Worm (Caenorhabditis elegans) whole organism, L4 larva: ENCODE results near the gene C54D10.4.

ENCODE experiments used
- D1046.2 ChIP-seq: fragments of 200-800 bp; sonication (Bioruptor generic); IDR thresholded peaks from 2 replicates; pipeline ENCODE4 v1.3.6; 2022; ENCODE audit warnings: missing genetic modification characterization, missing compliant biosample characterization
- F37D6.2 ChIP-seq: sonication (generic microtip); optimal IDR thresholded peaks from 2 replicates; lab custom pipeline; 2016; ENCODE audit warnings: mild to moderate bottlenecking, missing genetic modification characterization, missing compliant biosample characterization
- F49E8.2 ChIP-seq: sonication (generic microtip); optimal IDR thresholded peaks from 2 replicates; lab custom pipeline; 2016; ENCODE audit warnings: missing compliant biosample characterization, mild to moderate bottlenecking, missing genetic modification characterization, borderline replicate concordance
- Y48G9A.11 ChIP-seq: fragments of 200-800 bp; sonication (Bioruptor generic); IDR thresholded peaks from 2 replicates; pipeline ENCODE4 v1.3.6; 2022; ENCODE audit warnings: missing genetic modification reagents, missing genetic modification characterization, missing compliant biosample characterization
- ZK337.2 ChIP-seq: fragments of 200-800 bp; sonication (Bioruptor generic); IDR thresholded peaks from 2 replicates; pipeline ENCODE4 v1.3.6; 2022; ENCODE audit warnings: missing genetic modification reagents, missing genetic modification characterization, missing compliant biosample characterization
- arid-1 ChIP-seq: fragments of 200-800 bp; sonication (Bioruptor generic); conservative IDR thresholded peaks from 2 replicates; pipeline ENCODE4 v1.3.6; 2022; ENCODE audit warnings: missing genetic modification reagents, missing genetic modification characterization, missing compliant biosample characterization
- ceh-44 ChIP-seq: fragments of 200-800 bp; sonication (Bioruptor generic); IDR thresholded peaks from 2 replicates; pipeline ENCODE4 v1.3.6; 2022; ENCODE audit warnings: missing genetic modification reagents, missing genetic modification characterization, missing compliant biosample characterization
- cey-2 ChIP-seq: sonication (generic microtip); optimal IDR thresholded peaks from 3 replicates; lab custom pipeline; 2017; ENCODE audit warnings: missing genetic modification characterization, mild to moderate bottlenecking, missing compliant biosample characterization, antibody characterized with exemption, borderline replicate concordance; ENCODE audit not compliant: insufficient read depth
- ctbp-1 ChIP-seq: fragments of 200-800 bp; sonication (Bioruptor generic); IDR thresholded peaks from 2 replicates; pipeline ENCODE4 v1.3.6; 2022; ENCODE audit warnings: missing genetic modification reagents, missing genetic modification characterization, missing compliant biosample characterization
- daf-16 ChIP-seq, 3 experiments: sonication (generic microtip); optimal IDR thresholded peaks; 2 replicates each; lab custom pipeline; 2016 to 2017; ENCODE audit warnings: missing genetic modification characterization in 3 of 3, missing genetic modification reagents in 3 of 3, mild to moderate bottlenecking in 2 of 3, missing compliant biosample characterization in 2 of 3, missing biosample characterization in 1 of 3, moderate library complexity in 1 of 3
- daf-8 ChIP-seq: fragments of 200-800 bp; sonication (Bioruptor generic); IDR thresholded peaks from 2 replicates; pipeline ENCODE4 v1.3.6; 2022; ENCODE audit warnings: missing genetic modification characterization, missing compliant biosample characterization
- dmd-6 ChIP-seq: fragments of 200-800 bp; sonication (Bioruptor generic); IDR thresholded peaks from 2 replicates; pipeline ENCODE4 v1.3.6; 2022; ENCODE audit warnings: missing genetic modification reagents, missing genetic modification characterization, missing compliant biosample characterization
- egl-27 ChIP-seq: sonication (generic microtip); optimal IDR thresholded peaks from 3 replicates; lab custom pipeline; 2017; ENCODE audit warnings: missing biosample characterization, missing genetic modification reagents, missing genetic modification characterization
- fos-1 ChIP-seq: fragments of 150-350 bp; optimal IDR thresholded peaks from 2 replicates; lab custom pipeline; 2014; ENCODE audit warnings: missing biosample characterization, missing genetic modification characterization
- gei-8 ChIP-seq: fragments of 200-800 bp; sonication (Bioruptor generic); optimal IDR thresholded peaks from 2 replicates; lab custom pipeline; 2018; ENCODE audit warnings: mild to moderate bottlenecking, missing genetic modification characterization, missing compliant biosample characterization
- hlh-11 ChIP-seq: fragments of 200-800 bp; sonication (Bioruptor generic); optimal IDR thresholded peaks from 2 replicates; lab custom pipeline; 2018; ENCODE audit warnings: mild to moderate bottlenecking, missing genetic modification characterization, missing compliant biosample characterization
- hmg-1.1 ChIP-seq: fragments of 200-800 bp; sonication (Bioruptor generic); IDR thresholded peaks from 2 replicates; pipeline ENCODE4 v1.3.6; 2022; ENCODE audit warnings: missing genetic modification reagents, missing genetic modification characterization, missing compliant biosample characterization
- lin-1 ChIP-seq: fragments of 200-800 bp; sonication (Bioruptor generic); IDR thresholded peaks from 2 replicates; pipeline ENCODE4 v1.3.6; 2022; ENCODE audit warnings: missing genetic modification reagents, missing genetic modification characterization, missing compliant biosample characterization
- mes-2 ChIP-seq: sonication (generic microtip); optimal IDR thresholded peaks from 2 replicates; lab custom pipeline; 2016; ENCODE audit warnings: missing genotype, mild to moderate bottlenecking, missing genetic modification characterization, missing compliant biosample characterization; ENCODE audit not compliant: poor library complexity, severe bottlenecking
- nhr-102 ChIP-seq: sonication (generic microtip); optimal IDR thresholded peaks from 2 replicates; lab custom pipeline; 2016; ENCODE audit warnings: mild to moderate bottlenecking, missing genetic modification characterization, moderate library complexity, missing compliant biosample characterization
- nhr-11 ChIP-seq: fragments of 150-350 bp; optimal IDR thresholded peaks from 2 replicates; lab custom pipeline; 2014; ENCODE audit warnings: missing biosample characterization, missing genetic modification characterization
- nhr-111 ChIP-seq: fragments of 200-800 bp; sonication (Bioruptor generic); optimal IDR thresholded peaks from 2 replicates; lab custom pipeline; 2018; ENCODE audit warnings: mild to moderate bottlenecking, missing genetic modification characterization, missing compliant biosample characterization
- nhr-48 ChIP-seq: sonication (generic microtip); optimal IDR thresholded peaks from 2 replicates; lab custom pipeline; 2016; ENCODE audit warnings: mild to moderate bottlenecking, missing genetic modification characterization, missing compliant biosample characterization
- nhr-77 ChIP-seq: fragments of 150-350 bp; optimal IDR thresholded peaks from 2 replicates; lab custom pipeline; 2014; ENCODE audit warnings: missing biosample characterization, missing genetic modification characterization
- pha-4 ChIP-seq, 2 experiments: fragments of 150-350 bp in 1 of 2; fragments of 200-800 bp in 1 of 2; sonication (Bioruptor generic) in 1 of 2; IDR thresholded peaks in 1 of 2; optimal IDR thresholded peaks in 1 of 2; 2 replicates each; pipeline versions ENCODE4 v1.3.6 to Lab custom; 2014 to 2022; ENCODE audit warnings: missing genetic modification characterization in 2 of 2, missing genetic modification reagents in 2 of 2, missing biosample characterization in 1 of 2, missing compliant biosample characterization in 1 of 2
- php-3 ChIP-seq: fragments of 200-800 bp; sonication (Bioruptor generic); IDR thresholded peaks from 2 replicates; pipeline ENCODE4 v1.3.6; 2022; ENCODE audit warnings: missing genetic modification reagents, missing genetic modification characterization, missing compliant biosample characterization
- pqm-1 ChIP-seq: sonication (generic microtip); optimal IDR thresholded peaks from 2 replicates; lab custom pipeline; 2017; ENCODE audit warnings: missing biosample characterization, missing genetic modification characterization
- rbr-2 ChIP-seq: sonication (generic microtip); optimal IDR thresholded peaks from 2 replicates; lab custom pipeline; 2016; ENCODE audit warnings: missing genotype, missing genetic modification characterization, missing compliant biosample characterization
- saeg-2 ChIP-seq: fragments of 200-800 bp; sonication (Bioruptor generic); IDR thresholded peaks from 2 replicates; pipeline ENCODE4 v1.3.6; 2022; ENCODE audit warnings: missing genetic modification reagents, missing genetic modification characterization, missing compliant biosample characterization
- set-16 ChIP-seq: fragments of 200-800 bp; sonication (Bioruptor generic); IDR thresholded peaks from 2 replicates; pipeline ENCODE4 v1.3.6; 2022; ENCODE audit warnings: missing genetic modification reagents, missing genetic modification characterization, missing compliant biosample characterization
- spr-3 ChIP-seq: fragments of 200-800 bp; sonication (Bioruptor generic); optimal IDR thresholded peaks from 2 replicates; lab custom pipeline; 2018; ENCODE audit warnings: mild to moderate bottlenecking, missing genetic modification characterization, missing compliant biosample characterization
- tag-97 ChIP-seq: fragments of 200-800 bp; sonication (Bioruptor generic); IDR thresholded peaks from 2 replicates; pipeline ENCODE4 v1.3.6; 2022; ENCODE audit warnings: missing genetic modification characterization, missing compliant biosample characterization
- tra-1 ChIP-seq: fragments of 200-800 bp; sonication (Bioruptor generic); IDR thresholded peaks from 2 replicates; pipeline ENCODE4 v1.3.6; 2022; ENCODE audit warnings: missing genetic modification reagents, missing genetic modification characterization, missing compliant biosample characterization
- unc-130 ChIP-seq: sonication (generic microtip); optimal IDR thresholded peaks from 2 replicates; lab custom pipeline; 2016; ENCODE audit warnings: missing genetic modification reagents, missing genetic modification characterization, missing compliant biosample characterization
- unc-62 ChIP-seq, 3 experiments: fragments of 150-350 bp in 1 of 3; sonication (generic microtip); optimal IDR thresholded peaks in 2 of 3; peaks in 1 of 3; 1 replicate in 1 of 3; 2 replicates in 2 of 3; lab custom pipeline; 2014 to 2017; ENCODE audit warnings: missing biosample characterization in 3 of 3, missing genetic modification characterization in 3 of 3, missing genetic modification reagents in 3 of 3, missing genotype in 1 of 3
- vab-7 ChIP-seq: fragments of 200-800 bp; sonication (Bioruptor generic); IDR thresholded peaks from 2 replicates; pipeline ENCODE4 v1.3.6; 2022; ENCODE audit warnings: missing genetic modification reagents, missing genetic modification characterization, missing compliant biosample characterization
- zfp-2 ChIP-seq: sonication (generic microtip); optimal IDR thresholded peaks from 2 replicates; lab custom pipeline; 2016; ENCODE audit warnings: mild to moderate bottlenecking, missing genetic modification characterization, missing compliant biosample characterization
- zfp-3 ChIP-seq: fragments of 200-800 bp; sonication (Bioruptor generic); conservative IDR thresholded peaks from 2 replicates; pipeline ENCODE4 v1.3.6; 2022; ENCODE audit warnings: missing genetic modification reagents, missing genetic modification characterization, missing compliant biosample characterization
- zip-11 ChIP-seq: fragments of 200-800 bp; sonication (Bioruptor generic); IDR thresholded peaks from 2 replicates; pipeline ENCODE4 v1.3.6; 2022; ENCODE audit warnings: missing genetic modification characterization, missing compliant biosample characterization
- zip-2 ChIP-seq: fragments of 150-350 bp; optimal IDR thresholded peaks from 2 replicates; lab custom pipeline; 2014; ENCODE audit warnings: missing biosample characterization, missing genetic modification characterization
- ztf-7 ChIP-seq: fragments of 150-350 bp; optimal IDR thresholded peaks from 2 replicates; lab custom pipeline; 2014; ENCODE audit warnings: missing biosample characterization, missing genetic modification characterization

The C54D10.4 gene

DNA sequence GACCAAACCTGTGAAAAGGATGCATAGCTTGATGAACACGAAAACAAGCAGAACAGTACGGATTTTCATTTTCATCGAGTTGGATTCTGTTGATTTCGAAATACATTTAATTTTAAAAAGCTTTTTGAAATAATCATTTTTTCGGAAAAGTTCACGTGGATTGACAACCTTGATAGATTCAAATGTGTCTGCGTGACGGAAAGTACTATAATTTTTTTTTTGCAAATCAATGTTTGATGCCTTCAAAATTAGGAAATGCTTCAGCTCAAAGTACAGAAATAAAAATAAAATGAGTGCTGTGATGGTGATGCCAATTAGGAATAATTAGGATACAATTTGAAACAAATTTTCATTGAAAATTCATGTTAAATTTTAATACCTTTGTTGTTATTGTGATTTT lies at the start of gene C54D10.4:
Gene C54D10.4, minus strand, starts transcription at position 101 of the 400 bp plus-strand sequence.
- TF ChIP-seq hmg-1.1 (GFP tag; lab: Robert Waterston, UW) (no peak), ZK337.2 (no peak), unc-130 (GFP tag; lab: Kevin White, UChicago) (no peak), zip-11 (GFP tag; lab: Robert Waterston, UW) (no peak), rbr-2 (tag; lab: Kevin White, UChicago) (no peak), tra-1 (no peak), spr-3 (GFP tag; lab: Kevin White, UChicago) (no peak), Y48G9A.11 (GFP tag; lab: Robert Waterston, UW) (no peak), zfp-3 (no peak), dmd-6 (GFP tag; lab: Robert Waterston, UW) (no peak), ctbp-1 (GFP tag; lab: Robert Waterston, UW) (no peak), nhr-111 (GFP tag; lab: Kevin White, UChicago) (no peak), daf-16 (GFP tag; optimal IDR thresholded peaks at IDR 0.05; lab: Kevin White, UChicago) (no peak), daf-16 (tag; optimal IDR thresholded peaks at IDR 0.05; lab: Kevin White, UChicago) (no peak), lin-1 (GFP tag; lab: Robert Waterston, UW) (no peak), php-3 (no peak), tag-97 (GFP tag; lab: Robert Waterston, UW) (no peak)

DNA sequence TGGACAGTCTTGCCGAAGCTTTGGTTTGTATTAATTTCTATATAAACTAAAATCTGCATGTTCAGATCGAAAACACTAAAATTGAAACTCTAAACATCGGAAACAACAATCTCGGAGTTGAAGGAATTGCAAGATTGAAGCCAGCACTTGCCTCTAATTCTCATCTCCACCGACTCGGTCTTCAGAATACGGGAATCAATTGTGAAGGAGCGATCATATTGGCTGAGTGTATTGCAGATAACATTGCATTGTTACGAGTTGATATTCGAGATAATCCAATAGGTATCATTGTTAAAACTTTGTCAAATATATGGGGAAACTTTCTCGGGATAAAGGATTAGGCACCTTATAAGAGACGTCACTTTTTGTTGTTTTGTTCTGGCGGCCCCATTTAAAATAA lies 49.6 kb upstream of the C54D10.4 start:
- TF ChIP-seq unc-62 (GFP tag; optimal IDR thresholded peaks at IDR 0.05 in 1 of 2; lab: Kevin White, UChicago) (peak in 1 of 2 experiments; percentile 96), unc-62 (tag; optimal IDR thresholded peaks at IDR 0.05; lab: Kevin White, UChicago) (no peak), tra-1 (no peak)

DNA sequence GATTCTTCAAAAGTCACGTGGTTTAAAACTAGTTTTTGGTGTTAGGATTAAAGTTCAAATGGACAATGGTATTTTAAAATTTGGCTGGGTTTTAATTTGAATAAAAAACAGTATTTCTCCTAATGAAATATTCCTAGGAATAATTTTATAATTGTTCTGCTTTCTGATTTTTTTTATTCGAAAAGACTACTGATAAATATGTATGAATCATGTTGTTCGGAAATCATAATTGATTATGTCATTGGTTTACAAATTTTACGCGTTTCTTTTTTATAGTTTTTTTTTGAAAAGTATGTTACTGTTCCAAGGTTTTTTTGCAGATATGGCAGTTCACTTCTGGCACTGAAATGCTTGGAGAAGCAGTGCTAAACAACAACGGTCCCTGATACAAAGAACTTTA lies 47.6 kb upstream of the C54D10.4 start, which contains the start of gene F28C1.3:
Gene F28C1.3, plus strand, starts transcription at position 301 of the 400 bp plus-strand sequence.
- TF ChIP-seq vab-7 (no peak), tag-97 (GFP tag; lab: Robert Waterston, UW) (no peak), ztf-7 (tag; lab: Kevin White, UChicago) (no peak), F37D6.2 (tag; lab: Kevin White, UChicago) (no peak), cey-2 (tag; lab: Kevin White, UChicago) (no peak), egl-27 (tag; lab: Kevin White, UChicago) (no peak)

DNA sequence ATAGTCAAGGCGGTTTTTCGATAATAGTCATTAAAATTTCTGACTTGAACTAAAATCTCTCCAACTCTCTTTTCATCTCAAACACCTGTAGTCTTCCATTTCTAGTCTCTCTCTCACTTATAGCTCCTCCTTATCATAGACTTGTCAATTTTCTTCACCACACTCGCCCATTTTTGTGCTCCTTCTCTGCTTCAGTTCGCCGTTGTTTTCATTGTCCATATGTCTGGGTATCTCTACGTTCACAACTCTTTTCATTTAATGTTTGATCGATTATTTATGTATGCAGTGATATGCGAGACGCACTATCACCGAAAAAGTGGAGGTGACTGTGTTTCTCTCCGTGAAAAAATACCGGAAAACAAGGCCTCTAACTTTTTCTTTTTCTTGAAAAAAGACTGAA lies 47.0 kb upstream of the C54D10.4 start:
- TF ChIP-seq arid-1 (GFP tag; lab: Robert Waterston, UW) (no peak), ceh-44 (GFP tag; lab: Robert Waterston, UW) (no peak), pha-4 (GFP tag; IDR thresholded peaks at IDR 0.05; lab: Robert Waterston, UW) (no peak), pha-4 (tag; optimal IDR thresholded peaks at IDR 0.05; lab: Kevin White, UChicago) (no peak), nhr-102 (peak; percentile 37), nhr-11 (tag; lab: Kevin White, UChicago) (peak; percentile 9), saeg-2 (GFP tag; lab: Robert Waterston, UW) (no peak), ctbp-1 (GFP tag; lab: Robert Waterston, UW) (no peak), set-16 (GFP tag; lab: Robert Waterston, UW) (no peak), nhr-48 (tag; lab: Kevin White, UChicago) (no peak), gei-8 (GFP tag; lab: Kevin White, UChicago) (no peak), nhr-77 (tag; lab: Kevin White, UChicago) (peak; percentile 71), dmd-6 (GFP tag; lab: Robert Waterston, UW) (peak; percentile 93), F49E8.2 (tag; lab: Kevin White, UChicago) (no peak), tra-1 (peak; percentile 52; the same call in 1 of the 2 replicates), vab-7 (no peak), fos-1 (tag; lab: Kevin White, UChicago) (peak; percentile 11), mes-2 (peak; percentile 42), D1046.2 (GFP tag; lab: Robert Waterston, UW) (no peak), pqm-1 (tag; lab: Kevin White, UChicago) (peak; percentile 96), zip-2 (no peak), daf-16 (GFP tag; optimal IDR thresholded peaks at IDR 0.05; lab: Kevin White, UChicago) (no peak), daf-16 (tag; optimal IDR thresholded peaks at IDR 0.05; lab: Kevin White, UChicago) (peak; percentile 93), lin-1 (GFP tag; lab: Robert Waterston, UW) (peak; percentile 45; the same call in 1 of the 2 replicates), daf-8 (GFP tag; lab: Robert Waterston, UW) (no peak), php-3 (peak; percentile 90), hlh-11 (peak; percentile 89), zfp-2 (no peak), cey-2 (tag; lab: Kevin White, UChicago) (no peak), unc-62 (GFP tag; optimal IDR thresholded peaks at IDR 0.05 in 1 of 2; lab: Kevin White, UChicago) (peak in 1 of 2 experiments; percentile 72), unc-62 (tag; optimal IDR thresholded peaks at IDR 0.05; lab: Kevin White, UChicago) (no peak)
